Worm (Caenorhabditis elegans): ENCODE results near the gene col-128.
A peak's percentile ranks its signal among the peaks of the same experiment; 100 is the strongest.

col-128 gene

ce11 chrIV:11503654-11504053 is 48.1 kb downstream of the col-128 start:
- TF ChIP-seq unc-39 (tag; optimal IDR thresholded peaks at IDR 0.05) (no peak), nhr-6 (tag; optimal IDR thresholded peaks at IDR 0.05) (no peak), nhr-11 (tag; optimal IDR thresholded peaks at IDR 0.05) (no peak), ztf-11 (tag; optimal IDR thresholded peaks at IDR 0.05) (no peak), blmp-1 (tag; optimal IDR thresholded peaks at IDR 0.05; ENCODE audit: insufficient read depth) (peak; percentile 41), elt-3 (tag; optimal IDR thresholded peaks at IDR 0.05) (no peak), peb-1 (tag; optimal IDR thresholded peaks at IDR 0.05) (no peak), unc-62 (GFP tag; optimal IDR thresholded peaks at IDR 0.05) (no peak), lin-39 (tag; optimal IDR thresholded peaks at IDR 0.05) (no peak), crh-2 (tag; optimal IDR thresholded peaks at IDR 0.05) (peak; percentile 27), ceh-82 (tag; optimal IDR thresholded peaks at IDR 0.05) (no peak), gmeb-1 (tag; optimal IDR thresholded peaks at IDR 0.05) (no peak), sma-9 (GFP tag; optimal IDR thresholded peaks at IDR 0.05) (peak; percentile 89), sma-9 (tag; optimal IDR thresholded peaks at IDR 0.05) (no peak), C34F6.9 (tag; optimal IDR thresholded peaks at IDR 0.05) (no peak), sma-3 (GFP tag; optimal IDR thresholded peaks at IDR 0.05) (no peak), sem-4 (tag; optimal IDR thresholded peaks at IDR 0.05) (no peak), F13H6.1 (tag; optimal IDR thresholded peaks at IDR 0.05) (no peak), ceh-16 (tag; optimal IDR thresholded peaks at IDR 0.05) (no peak), nhr-12 (tag; optimal IDR thresholded peaks at IDR 0.05) (no peak), nhr-10 (tag; optimal IDR thresholded peaks at IDR 0.05) (no peak), egl-27 (tag; optimal IDR thresholded peaks at IDR 0.05) (no peak), nhr-129 (tag; optimal IDR thresholded peaks at IDR 0.05) (no peak), snpc-4 (tag; optimal IDR thresholded peaks at IDR 0.05) (no peak), lsy-2 (tag; optimal IDR thresholded peaks at IDR 0.05) (no peak), nhr-23 (tag; optimal IDR thresholded peaks at IDR 0.05) (no peak), ztf-1 (GFP tag; conservative IDR thresholded peaks at IDR 0.05) (no peak), ZK546.5 (tag; optimal IDR thresholded peaks at IDR 0.05) (no peak), nhr-237 (tag; optimal IDR thresholded peaks at IDR 0.05) (no peak), skn-1 (tag; optimal IDR thresholded peaks at IDR 0.05) (no peak), dmd-4 (tag; optimal IDR thresholded peaks at IDR 0.05) (no peak), unc-55 (GFP tag; optimal IDR thresholded peaks at IDR 0.05) (no peak), Y55F3AM.14 (GFP tag; optimal IDR thresholded peaks at IDR 0.05) (no peak), ama-1 (optimal IDR thresholded peaks at IDR 0.05) (no peak), nhr-77 (tag; optimal IDR thresholded peaks at IDR 0.05) (no peak), mab-5 (tag; optimal IDR thresholded peaks at IDR 0.05) (no peak), alr-1 (tag; optimal IDR thresholded peaks at IDR 0.05) (no peak), R02D3.7 (tag; optimal IDR thresholded peaks at IDR 0.05) (no peak), lin-13 (GFP tag; optimal IDR thresholded peaks at IDR 0.05) (no peak), nhr-25 (tag; optimal IDR thresholded peaks at IDR 0.05) (peak; percentile 14), ztf-4 (tag; optimal IDR thresholded peaks at IDR 0.05) (no peak), mdl-1 (tag; optimal IDR thresholded peaks at IDR 0.05) (no peak), aly-2 (tag; optimal IDR thresholded peaks at IDR 0.05) (no peak), zag-1 (tag; optimal IDR thresholded peaks at IDR 0.05) (no peak), mbf-1 (tag; optimal IDR thresholded peaks at IDR 0.05) (no peak), lin-11 (tag; optimal IDR thresholded peaks at IDR 0.05) (no peak), fos-1 (tag; optimal IDR thresholded peaks at IDR 0.05) (peak; percentile 16), nhr-21 (tag; optimal IDR thresholded peaks at IDR 0.05) (peak; percentile 38), elt-1 (tag; optimal IDR thresholded peaks at IDR 0.05) (no peak)

- TF ChIP-seq nhr-12 (tag; optimal IDR thresholded peaks at IDR 0.05) (no peak), sem-4 (tag; optimal IDR thresholded peaks at IDR 0.05) (no peak), nhr-77 (tag; optimal IDR thresholded peaks at IDR 0.05) (no peak), R02D3.7 (tag; optimal IDR thresholded peaks at IDR 0.05) (no peak), Y55F3AM.14 (GFP tag; optimal IDR thresholded peaks at IDR 0.05) (no peak), ztf-1 (GFP tag; conservative IDR thresholded peaks at IDR 0.05) (no peak), ama-1 (optimal IDR thresholded peaks at IDR 0.05) (no peak), lin-39 (tag; optimal IDR thresholded peaks at IDR 0.05) (no peak), crh-2 (tag; optimal IDR thresholded peaks at IDR 0.05) (no peak), nhr-10 (tag; optimal IDR thresholded peaks at IDR 0.05) (no peak), nhr-129 (tag; optimal IDR thresholded peaks at IDR 0.05) (no peak), nhr-11 (tag; optimal IDR thresholded peaks at IDR 0.05) (no peak), aly-2 (tag; optimal IDR thresholded peaks at IDR 0.05) (no peak), ztf-4 (tag; optimal IDR thresholded peaks at IDR 0.05) (no peak)
Observed at ce11 chrIV:11500421-11500820, 51.3 kb downstream of the col-128 start, which contains the start of gene H21P03.10. Gene H21P03.10 (plus strand): TSS chrIV:11500721.

Measured in whole organism, L2 larva.